Fruit fly (Drosophila melanogaster) whole organism, embryonic: ENCODE measurements around the gene mei-P26.

ENCODE experiments used
- CG1024 ChIP-seq: fragments of 200-800 bp; sonication (Bioruptor generic); IDR thresholded peaks from 2 replicates; pipeline ENCODE4 v1.3.6; 2022; ENCODE audit warnings: missing biosample characterization, missing genetic modification characterization
- fd102C ChIP-seq: fragments of 200-800 bp; sonication (Bioruptor generic); optimal IDR thresholded peaks from 2 replicates; lab custom pipeline; 2018; ENCODE audit warnings: missing biosample characterization, mild to moderate bottlenecking, missing genetic modification characterization, moderate library complexity
- gcm ChIP-seq: fragments of 200-800 bp; sonication (Bioruptor generic); optimal IDR thresholded peaks from 2 replicates; lab custom pipeline; 2019; ENCODE audit warnings: missing biosample characterization, mild to moderate bottlenecking, missing genetic modification characterization, moderate library complexity
- gcm2 ChIP-seq: fragments of 200-800 bp; sonication (Bioruptor generic); optimal IDR thresholded peaks from 2 replicates; lab custom pipeline; 2016; ENCODE audit warnings: missing biosample characterization, missing genetic modification characterization
- trem ChIP-seq: fragments of 200-800 bp; optimal IDR thresholded peaks from 3 replicates; lab custom pipeline; 2019; ENCODE audit warnings: missing biosample characterization, mild to moderate bottlenecking, missing genetic modification characterization, moderate library complexity

DNA sequence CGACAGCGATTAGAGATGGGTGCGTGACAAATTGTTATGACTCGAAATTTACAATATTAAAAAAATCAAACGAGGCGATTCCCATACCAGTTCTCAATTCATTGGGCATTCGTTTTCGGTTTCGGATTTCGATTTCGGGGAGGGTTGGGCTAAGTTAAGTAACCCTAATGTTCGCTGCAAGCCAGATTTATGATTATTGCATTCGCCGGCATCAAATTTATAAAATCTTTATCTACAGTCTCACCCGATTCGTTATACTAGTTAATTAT, 35.1 kb upstream of the mei-P26 start:
- TF ChIP-seq gcm2 (GFP tag; lab: Kevin White, UChicago) (no peak), CG1024 (GFP tag; lab: Robert Waterston, UW) (no peak), gcm (GFP tag; lab: Kevin White, UChicago) (no peak), fd102C (GFP tag; lab: Kevin White, UChicago) (no peak), trem (tag; lab: Kevin White, UChicago) (no peak)
